Fruit fly (Drosophila melanogaster) whole organism, wandering third instar larva: ENCODE data around the gene sing.

Experiments used
- Abd-B ChIP-seq: fragments of >200 bp; optimal IDR thresholded peaks from 2 replicates; lab custom pipeline; 2017; ENCODE audit warnings: missing biosample characterization, missing genetic modification characterization
- CG32264 ChIP-seq: fragments of 200-800 bp; sonication (Bioruptor generic); optimal IDR thresholded peaks from 2 replicates; lab custom pipeline; 2016; ENCODE audit warnings: missing biosample characterization, missing genetic modification characterization
- HLH106 ChIP-seq: fragments of 200-800 bp; optimal IDR thresholded peaks from 3 replicates; lab custom pipeline; 2019; ENCODE audit warnings: missing biosample characterization, mild to moderate bottlenecking, missing genetic modification characterization, moderate library complexity
- Hnf4 ChIP-seq: fragments of 200-800 bp; sonication (Bioruptor generic); optimal IDR thresholded peaks from 2 replicates; lab custom pipeline; 2016; ENCODE audit warnings: missing biosample characterization, mild to moderate bottlenecking, missing genetic modification characterization
- N ChIP-seq: fragments of >200 bp; optimal IDR thresholded peaks from 2 replicates; lab custom pipeline; 2018; ENCODE audit warnings: missing biosample characterization, missing external identifiers, missing genetic modification characterization
- br ChIP-seq: fragments of 200-800 bp; sonication (Bioruptor generic); optimal IDR thresholded peaks from 2 replicates; lab custom pipeline; 2016; ENCODE audit warnings: missing biosample characterization, missing genetic modification characterization
- brk ChIP-seq: fragments of 200-800 bp; sonication (Bioruptor generic); optimal IDR thresholded peaks from 2 replicates; lab custom pipeline; 2016; ENCODE audit warnings: missing biosample characterization, mild to moderate bottlenecking, missing genetic modification characterization
- lola ChIP-seq: fragments of >200 bp; optimal IDR thresholded peaks from 2 replicates; lab custom pipeline; 2017; ENCODE audit warnings: missing biosample characterization, missing genetic modification characterization
- psq ChIP-seq: fragments of 200-800 bp; sonication (Bioruptor generic); optimal IDR thresholded peaks from 3 replicates; lab custom pipeline; 2017; ENCODE audit warnings: missing biosample characterization, mild to moderate bottlenecking, missing genetic modification characterization, moderate library complexity
- rgr ChIP-seq: fragments of 200-800 bp; sonication (Bioruptor generic); optimal IDR thresholded peaks from 3 replicates; lab custom pipeline; 2016; ENCODE audit warnings: missing biosample characterization, mild to moderate bottlenecking, missing genetic modification characterization

DNA sequence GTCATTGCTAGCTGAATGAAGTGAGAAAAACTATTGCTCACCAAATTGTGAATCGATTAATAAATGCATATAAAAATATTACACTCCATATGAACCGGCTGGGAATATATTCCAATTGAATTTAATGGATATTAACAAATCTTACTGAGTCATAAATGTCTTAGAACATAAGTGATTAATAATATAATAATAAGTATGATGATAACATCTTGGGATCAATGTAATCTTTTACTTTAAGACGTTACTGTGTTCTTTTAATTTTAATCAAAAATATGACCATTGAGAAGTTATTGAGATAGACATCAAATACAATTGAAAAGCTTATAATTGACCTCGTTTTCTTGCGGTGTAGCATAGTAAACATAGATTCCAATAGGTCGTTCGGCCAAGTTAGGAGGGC is 13.2 kb downstream of the sing start:
- TF ChIP-seq CG32264 (no peak), Abd-B (GFP tag; lab: Kevin White, UChicago) (no peak), psq (GFP tag; lab: Kevin White, UChicago) (no peak), rgr (GFP tag; lab: Kevin White, UChicago) (no peak), N (GFP tag; lab: Kevin White, UChicago) (no peak), lola (GFP tag; lab: Kevin White, UChicago) (no peak), Hnf4 (GFP tag; lab: Kevin White, UChicago) (no peak), br (no peak), brk (GFP tag; lab: Kevin White, UChicago) (no peak), HLH106 (tag; lab: Kevin White, UChicago) (no peak)
